Worm (Caenorhabditis elegans): Measurements from ENCODE around the gene gld-3.

The gld-3 gene

ce11 chrII:7144307-7144706 is 11.9 kb downstream of the gld-3 start, which contains the start of gene npr-31:
TSS of gene npr-31 (plus strand) at chrII:7144607.
- TF ChIP-seq ceh-82 (tag; optimal IDR thresholded peaks at IDR 0.05): no peak
- no peak for TF ChIP-seq egl-43 (GFP tag; IDR thresholded peaks at IDR 0.05)
- TF ChIP-seq nhr-237 (tag; optimal IDR thresholded peaks at IDR 0.05): no peak
- TF ChIP-seq gei-8 (GFP tag; optimal IDR thresholded peaks at IDR 0.05): no peak
- TF ChIP-seq fos-1 (tag; optimal IDR thresholded peaks at IDR 0.05): no peak
- TF ChIP-seq zip-2 (tag; optimal IDR thresholded peaks at IDR 0.05): no peak
- TF ChIP-seq F26F4.8 (GFP tag; conservative IDR thresholded peaks at IDR 0.05): no peak
- TF ChIP-seq ceh-28 (tag; optimal IDR thresholded peaks at IDR 0.05): no peak
- TF ChIP-seq unc-62 (GFP tag; optimal IDR thresholded peaks at IDR 0.05 in 1 of 2): no peak
- no peak for TF ChIP-seq unc-62 (tag; optimal IDR thresholded peaks at IDR 0.05)
- no peak for TF ChIP-seq arid-1 (GFP tag; conservative IDR thresholded peaks at IDR 0.05)
- no peak for TF ChIP-seq fkh-10 (GFP tag; optimal IDR thresholded peaks at IDR 0.05)
- TF ChIP-seq hmg-1.1 (GFP tag; IDR thresholded peaks at IDR 0.05): no peak
- TF ChIP-seq nhr-76 (tag; optimal IDR thresholded peaks at IDR 0.05): no peak
- TF ChIP-seq rbr-2 (tag; optimal IDR thresholded peaks at IDR 0.05): no peak

DNA sequence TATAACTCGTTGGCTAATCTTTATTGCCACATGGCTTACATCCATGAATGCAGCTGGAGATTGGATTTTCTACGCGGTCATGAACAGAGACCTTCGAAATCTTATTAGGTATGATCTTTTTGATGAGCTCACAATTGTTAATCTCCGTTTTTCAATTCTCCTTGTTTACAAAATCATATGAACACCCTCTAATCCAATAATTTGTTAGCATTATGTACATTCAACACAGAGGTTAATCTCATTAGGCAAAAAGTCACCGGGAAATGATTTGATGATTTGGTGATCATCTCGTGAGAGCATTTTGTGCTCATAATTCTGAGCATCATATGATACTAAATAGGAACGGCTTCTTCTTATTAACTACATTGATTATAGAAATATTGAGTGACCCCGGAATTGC is 13.8 kb downstream of the gld-3 start:
- TF ChIP-seq zip-11 (GFP tag; IDR thresholded peaks at IDR 0.05) (no peak), hlh-11 (tag; optimal IDR thresholded peaks at IDR 0.05) (no peak), ceh-44 (GFP tag; IDR thresholded peaks at IDR 0.05) (no peak), lim-7 (GFP tag; IDR thresholded peaks at IDR 0.05) (no peak), gei-8 (GFP tag; optimal IDR thresholded peaks at IDR 0.05) (no peak), madf-9 (GFP tag; conservative IDR thresholded peaks at IDR 0.05) (no peak), attf-4 (tag; optimal IDR thresholded peaks at IDR 0.05) (no peak)

DNA sequence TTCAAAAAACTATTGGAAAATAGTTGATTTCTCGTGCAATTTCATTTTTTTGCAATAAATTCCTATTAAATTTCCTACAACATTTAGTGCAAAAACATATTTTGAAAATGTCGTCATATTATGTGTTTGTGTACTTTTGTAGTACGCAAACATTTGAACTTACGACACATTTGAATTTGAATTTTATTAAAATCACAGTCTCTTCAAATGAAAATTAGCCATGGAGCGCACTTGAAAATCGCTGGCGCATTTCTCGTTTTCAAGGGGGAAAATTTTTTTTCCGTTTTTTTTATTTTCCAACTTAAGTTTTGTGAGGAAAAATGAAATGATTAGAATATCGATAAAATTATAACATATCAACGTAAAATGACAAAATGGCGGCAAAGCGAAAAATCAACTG is 15.1 kb downstream of the gld-3 start:
- TF ChIP-seq ceh-20 (GFP tag; IDR thresholded peaks at IDR 0.05) (no peak), aha-1 (tag) (peak; percentile 72), F44E2.7 (GFP tag; IDR thresholded peaks at IDR 0.05) (no peak), ceh-32 (tag; optimal IDR thresholded peaks at IDR 0.05; ENCODE audit: poor library complexity) (no peak), lin-13 (GFP tag; optimal IDR thresholded peaks at IDR 0.05) (peak; percentile 17), ceh-28 (tag; optimal IDR thresholded peaks at IDR 0.05) (no peak), unc-130 (GFP tag; optimal IDR thresholded peaks at IDR 0.05) (peak; percentile 32), Y75B8A.6 (GFP tag; IDR thresholded peaks at IDR 0.05) (no peak), zip-2 (tag; optimal IDR thresholded peaks at IDR 0.05) (no peak), dpl-1 (GFP tag; optimal IDR thresholded peaks at IDR 0.05) (peak; percentile 21), lin-38 (GFP tag; IDR thresholded peaks at IDR 0.05) (peak; percentile 93), lin-39 (tag; optimal IDR thresholded peaks at IDR 0.05) (no peak), mep-1 (tag; optimal IDR thresholded peaks at IDR 0.05) (peak; percentile 32), aly-2 (tag; optimal IDR thresholded peaks at IDR 0.05) (no peak), lsy-2 (tag; optimal IDR thresholded peaks at IDR 0.05) (peak in 1 of 2 experiments; percentile 79), snpc-4 (tag; optimal IDR thresholded peaks at IDR 0.05) (no peak), lin-15B (tag; optimal IDR thresholded peaks at IDR 0.05) (no peak), F49E8.2 (tag; optimal IDR thresholded peaks at IDR 0.05; ENCODE audit: borderline replicate concordance) (peak; percentile 50), dve-1 (tag; optimal IDR thresholded peaks at IDR 0.05; ENCODE audit: insufficient read depth) (peak; percentile 34), R02D3.7 (tag; optimal IDR thresholded peaks at IDR 0.05) (no peak), tag-97 (GFP tag; IDR thresholded peaks at IDR 0.05) (no peak), ceh-62 (tag; optimal IDR thresholded peaks at IDR 0.05) (no peak)

Data from whole organism, L4 larva.